Fruit fly (Drosophila melanogaster) whole organism, embryonic: Measurements from ENCODE around the gene Mettl4.

Experiments used
- Bgb ChIP-seq: fragments of 200-800 bp; sonication (Bioruptor generic); IDR thresholded peaks from 2 replicates; pipeline ENCODE4 v1.3.6; 2022; ENCODE audit warnings: missing biosample characterization, missing genetic modification characterization; ENCODE audit not compliant: partially characterized antibody
- CG14710 ChIP-seq: fragments of 200-800 bp; sonication (Bioruptor generic); optimal IDR thresholded peaks from 3 replicates; lab custom pipeline; 2019; ENCODE audit warnings: missing biosample characterization, mild to moderate bottlenecking, missing genetic modification characterization, moderate library complexity
- CG15601 ChIP-seq: fragments of 200-800 bp; sonication (Bioruptor generic); optimal IDR thresholded peaks from 3 replicates; lab custom pipeline; 2019; ENCODE audit warnings: missing biosample characterization, mild to moderate bottlenecking, missing genetic modification characterization, moderate library complexity
- CG17568 ChIP-seq: fragments of 200-800 bp; sonication (Bioruptor generic); optimal IDR thresholded peaks from 2 replicates; lab custom pipeline; 2018; ENCODE audit warnings: missing biosample characterization, mild to moderate bottlenecking, missing genetic modification characterization, moderate library complexity
- CG18476 ChIP-seq: fragments of 200-800 bp; sonication (Bioruptor generic); optimal IDR thresholded peaks from 2 replicates; lab custom pipeline; 2016; ENCODE audit warnings: missing biosample characterization, mild to moderate bottlenecking, missing genetic modification characterization
- CG18764 ChIP-seq: fragments of 200-800 bp; sonication (Bioruptor generic); optimal IDR thresholded peaks from 3 replicates; lab custom pipeline; 2016; ENCODE audit warnings: missing biosample characterization, missing genetic modification characterization
- CG2120 ChIP-seq: fragments of 200-800 bp; sonication (Bioruptor generic); optimal IDR thresholded peaks from 3 replicates; lab custom pipeline; 2016; ENCODE audit warnings: missing biosample characterization, missing genetic modification characterization
- CG42726 ChIP-seq: fragments of 200-800 bp; sonication (Bioruptor generic); IDR thresholded peaks from 2 replicates; pipeline ENCODE4 v1.3.6; 2022; ENCODE audit warnings: missing biosample characterization, missing genetic modification characterization; ENCODE audit not compliant: partially characterized antibody
- CG43689 ChIP-seq: fragments of 200-800 bp; sonication (Bioruptor generic); IDR thresholded peaks from 2 replicates; pipeline ENCODE4 v1.3.6; 2022; ENCODE audit warnings: missing biosample characterization, missing genetic modification characterization
- CG6683 ChIP-seq: fragments of 200-800 bp; sonication (Bioruptor generic); optimal IDR thresholded peaks from 2 replicates; lab custom pipeline; 2017; ENCODE audit warnings: missing biosample characterization, mild to moderate bottlenecking, missing genetic modification characterization, missing genetic modification reagents
- CG8281 ChIP-seq: fragments of 200-800 bp; sonication (Bioruptor generic); optimal IDR thresholded peaks from 2 replicates; lab custom pipeline; 2018; ENCODE audit warnings: missing biosample characterization, mild to moderate bottlenecking, missing genetic modification characterization, moderate library complexity
- CG8765 ChIP-seq: fragments of 200-800 bp; sonication (Bioruptor generic); IDR thresholded peaks from 2 replicates; pipeline ENCODE4 v1.3.6; 2022; ENCODE audit warnings: missing biosample characterization, missing genetic modification characterization
- CG8944 ChIP-seq: fragments of 200-800 bp; sonication (Bioruptor generic); optimal IDR thresholded peaks from 3 replicates; lab custom pipeline; 2016; ENCODE audit warnings: missing biosample characterization, missing genetic modification characterization
- CG9797 ChIP-seq: fragments of 200-800 bp; sonication (Bioruptor generic); optimal IDR thresholded peaks from 3 replicates; lab custom pipeline; 2018; ENCODE audit warnings: missing biosample characterization, mild to moderate bottlenecking, missing genetic modification characterization
- Camta ChIP-seq: fragments of 200-800 bp; sonication (Bioruptor generic); optimal IDR thresholded peaks from 2 replicates; lab custom pipeline; 2016; ENCODE audit warnings: missing biosample characterization, missing genetic modification characterization
- CrebB ChIP-seq: fragments of 200-800 bp; sonication (Bioruptor generic); optimal IDR thresholded peaks from 3 replicates; lab custom pipeline; 2018; ENCODE audit warnings: missing biosample characterization, mild to moderate bottlenecking, missing genetic modification characterization
- Dad ChIP-seq: fragments of 200-800 bp; sonication (Bioruptor generic); optimal IDR thresholded peaks from 3 replicates; lab custom pipeline; 2016; ENCODE audit warnings: missing biosample characterization, missing genetic modification characterization
- Dll ChIP-seq: fragments of 200-800 bp; sonication (Bioruptor generic); IDR thresholded peaks from 4 replicates; pipeline ENCODE4 v1.3.6; 2022; ENCODE audit warnings: missing biosample characterization, missing genetic modification characterization; ENCODE audit not compliant: partially characterized antibody
- Dp ChIP-seq: fragments of 200-800 bp; sonication (Bioruptor generic); optimal IDR thresholded peaks from 2 replicates; lab custom pipeline; 2018; ENCODE audit warnings: missing biosample characterization, mild to moderate bottlenecking, missing genetic modification characterization, moderate library complexity
- Drgx ChIP-seq: fragments of 200-800 bp; sonication (Bioruptor generic); IDR thresholded peaks from 2 replicates; pipeline ENCODE4 v1.3.6; 2022; ENCODE audit warnings: missing biosample characterization, missing genetic modification characterization
- HLH54F ChIP-seq: fragments of 200-800 bp; sonication (Bioruptor generic); optimal IDR thresholded peaks from 3 replicates; lab custom pipeline; 2016; ENCODE audit warnings: missing biosample characterization, missing genetic modification characterization
- HLHmδ ChIP-seq: fragments of 200-800 bp; sonication (Bioruptor generic); optimal IDR thresholded peaks from 2 replicates; lab custom pipeline; 2018; ENCODE audit warnings: missing biosample characterization, mild to moderate bottlenecking, missing genetic modification characterization, moderate library complexity
- Hsf ChIP-seq: fragments of 200-800 bp; sonication (Bioruptor generic); optimal IDR thresholded peaks from 3 replicates; lab custom pipeline; 2016; ENCODE audit warnings: missing biosample characterization, missing genetic modification characterization
- PHDP ChIP-seq: fragments of 200-800 bp; sonication (Bioruptor generic); optimal IDR thresholded peaks from 3 replicates; lab custom pipeline; 2018; ENCODE audit warnings: missing biosample characterization, mild to moderate bottlenecking, missing genetic modification characterization, moderate library complexity
- Rfx ChIP-seq: fragments of 200-800 bp; sonication (Bioruptor generic); IDR thresholded peaks from 2 replicates; pipeline ENCODE4 v1.3.6; 2022; ENCODE audit warnings: missing biosample characterization, missing genetic modification characterization
- Side ChIP-seq: fragments of 200-800 bp; sonication (Bioruptor generic); optimal IDR thresholded peaks from 2 replicates; lab custom pipeline; 2016; ENCODE audit warnings: missing biosample characterization, missing genetic modification characterization
- Sry-δ ChIP-seq: fragments of 200-800 bp; sonication (Bioruptor generic); optimal IDR thresholded peaks from 2 replicates; lab custom pipeline; 2016; ENCODE audit warnings: missing biosample characterization, missing genetic modification characterization
- Xbp1 ChIP-seq: fragments of 200-800 bp; sonication (Bioruptor generic); optimal IDR thresholded peaks from 3 replicates; lab custom pipeline; 2016; ENCODE audit warnings: missing biosample characterization, mild to moderate bottlenecking, missing genetic modification characterization
- abd-A ChIP-seq: fragments of 200-800 bp; sonication (Bioruptor generic); optimal IDR thresholded peaks from 3 replicates; lab custom pipeline; 2019; ENCODE audit warnings: missing biosample characterization, mild to moderate bottlenecking, missing genetic modification characterization, moderate library complexity
- amos ChIP-seq: fragments of 200-800 bp; sonication (Bioruptor generic); IDR thresholded peaks from 2 replicates; pipeline ENCODE4 v1.3.6; 2022; ENCODE audit warnings: missing biosample characterization, missing genetic modification characterization; ENCODE audit not compliant: partially characterized antibody
- ash1 ChIP-seq: fragments of 200-800 bp; sonication (Bioruptor generic); optimal IDR thresholded peaks from 2 replicates; lab custom pipeline; 2018; ENCODE audit warnings: missing biosample characterization, mild to moderate bottlenecking, missing genetic modification characterization
- cad ChIP-seq: fragments of >200 bp; optimal IDR thresholded peaks from 2 replicates; lab custom pipeline; 2017; ENCODE audit warnings: missing biosample characterization, missing genetic modification characterization
- dimm ChIP-seq: fragments of 200-800 bp; sonication (Bioruptor generic); IDR thresholded peaks from 2 replicates; pipeline ENCODE4 v1.3.6; 2022; ENCODE audit warnings: missing biosample characterization, missing genetic modification characterization
- exex ChIP-seq: fragments of 200-800 bp; sonication (Bioruptor generic); optimal IDR thresholded peaks from 4 replicates; lab custom pipeline; 2018; ENCODE audit warnings: missing biosample characterization, mild to moderate bottlenecking, missing genetic modification characterization, moderate library complexity
- gcm2 ChIP-seq: fragments of 200-800 bp; sonication (Bioruptor generic); optimal IDR thresholded peaks from 2 replicates; lab custom pipeline; 2016; ENCODE audit warnings: missing biosample characterization, missing genetic modification characterization
- gsb-n ChIP-seq: fragments of 200-800 bp; sonication (Bioruptor generic); optimal IDR thresholded peaks from 3 replicates; lab custom pipeline; 2018; ENCODE audit warnings: missing biosample characterization, mild to moderate bottlenecking, missing genetic modification characterization
- jing ChIP-seq: fragments of 200-800 bp; sonication (Bioruptor generic); optimal IDR thresholded peaks from 2 replicates; lab custom pipeline; 2018; ENCODE audit warnings: missing biosample characterization, mild to moderate bottlenecking, missing genetic modification characterization
- nerfin-2 ChIP-seq: fragments of 200-800 bp; sonication (Bioruptor generic); IDR thresholded peaks from 2 replicates; pipeline ENCODE4 v1.3.6; 2022; ENCODE audit warnings: missing biosample characterization, missing genetic modification characterization; ENCODE audit not compliant: partially characterized antibody
- nmo ChIP-seq: fragments of 200-800 bp; sonication (Bioruptor generic); optimal IDR thresholded peaks from 2 replicates; lab custom pipeline; 2018; ENCODE audit warnings: missing biosample characterization, mild to moderate bottlenecking, missing genetic modification characterization, moderate library complexity
- odd ChIP-seq: fragments of 200-800 bp; sonication (Bioruptor generic); optimal IDR thresholded peaks from 2 replicates; lab custom pipeline; 2017; ENCODE audit warnings: missing biosample characterization, mild to moderate bottlenecking, missing genetic modification characterization
- pzg ChIP-seq: fragments of 200-800 bp; sonication (Bioruptor generic); optimal IDR thresholded peaks from 3 replicates; lab custom pipeline; 2018; ENCODE audit warnings: missing biosample characterization, mild to moderate bottlenecking, missing genetic modification characterization, moderate library complexity
- stc ChIP-seq: fragments of 200-800 bp; sonication (Bioruptor generic); IDR thresholded peaks from 2 replicates; pipeline ENCODE4 v1.3.6; 2022; ENCODE audit warnings: missing biosample characterization, missing genetic modification characterization
- stwl ChIP-seq: fragments of 200-800 bp; sonication (Bioruptor generic); optimal IDR thresholded peaks from 3 replicates; lab custom pipeline; 2018; ENCODE audit warnings: missing biosample characterization, mild to moderate bottlenecking, missing genetic modification characterization, moderate library complexity
- sug ChIP-seq: fragments of 200-800 bp; optimal IDR thresholded peaks from 2 replicates; lab custom pipeline; 2019; ENCODE audit warnings: missing biosample characterization, mild to moderate bottlenecking, missing genetic modification characterization, moderate library complexity
- tio ChIP-seq: fragments of 200-800 bp; sonication (Bioruptor generic); optimal IDR thresholded peaks from 2 replicates; lab custom pipeline; 2017; ENCODE audit warnings: missing biosample characterization, missing genetic modification characterization, inconsistent platforms
- tna ChIP-seq: fragments of 200-800 bp; sonication (Bioruptor generic); IDR thresholded peaks from 2 replicates; pipeline ENCODE4 v1.3.6; 2022; ENCODE audit warnings: missing biosample characterization, missing genetic modification characterization; ENCODE audit not compliant: partially characterized antibody
- trem ChIP-seq: fragments of 200-800 bp; optimal IDR thresholded peaks from 3 replicates; lab custom pipeline; 2019; ENCODE audit warnings: missing biosample characterization, mild to moderate bottlenecking, missing genetic modification characterization, moderate library complexity
- tx ChIP-seq: fragments of 200-800 bp; sonication (Bioruptor generic); optimal IDR thresholded peaks from 2 replicates; lab custom pipeline; 2016; ENCODE audit warnings: missing biosample characterization, missing genetic modification characterization
- vnd ChIP-seq: fragments of 200-800 bp; sonication (Bioruptor generic); IDR thresholded peaks from 3 replicates; pipeline ENCODE4 v1.3.6; 2022; ENCODE audit warnings: missing biosample characterization, missing genetic modification characterization; ENCODE audit not compliant: partially characterized antibody
- zen2 ChIP-seq: fragments of 200-800 bp; sonication (Bioruptor generic); IDR thresholded peaks from 3 replicates; pipeline ENCODE4 v1.3.6; 2022; ENCODE audit warnings: missing biosample characterization, missing genetic modification characterization; ENCODE audit not compliant: partially characterized antibody

Gene Mettl4

DNA sequence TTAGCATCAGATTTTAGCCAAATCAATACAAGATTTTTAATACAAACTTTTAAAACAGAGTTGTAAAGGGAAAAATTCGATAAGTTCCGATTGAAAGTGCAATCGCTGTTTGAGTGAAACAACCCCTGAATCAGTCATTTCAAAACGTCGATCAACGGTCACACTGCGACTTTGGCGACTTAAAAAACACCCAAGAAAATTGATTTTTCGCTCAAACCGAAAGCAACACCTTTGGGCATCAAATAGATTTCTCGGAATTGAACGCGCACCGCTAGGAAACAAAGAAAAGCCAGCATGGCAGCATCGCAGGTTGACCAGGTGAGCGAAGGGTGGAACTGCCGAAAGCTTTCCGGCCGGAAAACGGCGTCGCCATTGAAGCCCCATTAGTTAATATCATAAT, 7.4 kb downstream of the Mettl4 start, which contains the start of gene Arl6IP1 (continued):
- TF ChIP-seq abd-A (tag; lab: Kevin White, UChicago) (no peak), CG8281 (no peak), ash1 (no peak), cad (GFP tag; lab: Kevin White, UChicago) (no peak), dimm (GFP tag; lab: Robert Waterston, UW) (no peak), CG18476 (no peak), odd (no peak), Xbp1 (GFP tag; lab: Kevin White, UChicago) (no peak), jing (GFP tag; lab: Kevin White, UChicago) (no peak), Dad (GFP tag; lab: Kevin White, UChicago) (no peak), CG6683 (GFP tag; lab: Kevin White, UChicago) (no peak), vnd (GFP tag; lab: Robert Waterston, UW) (no peak), CG9797 (GFP tag; lab: Kevin White, UChicago) (peak; percentile 86), Rfx (GFP tag; lab: Robert Waterston, UW) (no peak), CrebB (tag; lab: Kevin White, UChicago) (no peak), sug (tag; lab: Kevin White, UChicago) (no peak), stc (no peak), exex (tag; lab: Kevin White, UChicago) (no peak), tna (GFP tag; lab: Robert Waterston, UW) (peak; percentile 50), CG18764 (GFP tag; lab: Kevin White, UChicago) (no peak), Camta (no peak), Side (no peak), trem (tag; lab: Kevin White, UChicago) (peak; percentile 59), CG43689 (no peak), tx (no peak), Drgx (no peak), tio (GFP tag; lab: Kevin White, UChicago) (no peak), nerfin-2 (peak; percentile 47; the same call in 1 of the 2 replicates), CG15601 (tag; lab: Kevin White, UChicago) (peak; percentile 31), stwl (tag; lab: Kevin White, UChicago) (peak; percentile 97), HLH54F (GFP tag; lab: Kevin White, UChicago) (no peak), nmo (no peak), gsb-n (tag; lab: Kevin White, UChicago) (no peak), CG8765 (GFP tag; lab: Robert Waterston, UW) (no peak), gcm2 (no peak), CG17568 (GFP tag; lab: Kevin White, UChicago) (no peak), Hsf (GFP tag; lab: Kevin White, UChicago) (no peak), PHDP (tag; lab: Kevin White, UChicago) (no peak), CG2120 (no peak), zen2 (GFP tag; lab: Robert Waterston, UW) (peak; percentile 47; the same call in 1 of the 3 replicates), CG8944 (GFP tag; lab: Kevin White, UChicago) (no peak), CG14710 (peak; percentile 48), Dll (GFP tag; lab: Robert Waterston, UW) (peak; percentile 50; the same call in 1 of the 4 replicates), Bgb (GFP tag; lab: Robert Waterston, UW) (peak; percentile 61), amos (GFP tag; lab: Robert Waterston, UW) (peak; percentile 39; the same call in 1 of the 2 replicates), Sry-δ (GFP tag; lab: Kevin White, UChicago) (peak; percentile 62), HLHmδ (GFP tag; lab: Kevin White, UChicago) (no peak), Dp (peak; percentile 88), CG42726 (peak; percentile 52; the same call in 1 of the 2 replicates), pzg (peak; percentile 84)
